Worm (Caenorhabditis elegans) whole organism, L2 larva: ENCODE data around the gene tra-4.
A peak's percentile ranks its signal among the peaks of the same experiment; 100 is the strongest.

Source experiments
- ama-1 ChIP-seq: fragments of 150-350 bp; optimal IDR thresholded peaks from 2 replicates; lab custom pipeline; 2018; ENCODE audit warnings: inconsistent platforms
- egl-27 ChIP-seq: sonication (generic microtip); optimal IDR thresholded peaks from 3 replicates; lab custom pipeline; 2017; ENCODE audit warnings: missing biosample characterization, missing genetic modification reagents, missing genetic modification characterization
- elt-3 ChIP-seq: sonication (generic microtip); optimal IDR thresholded peaks from 2 replicates; lab custom pipeline; 2017; ENCODE audit warnings: missing biosample characterization, missing genetic modification characterization
- lin-39 ChIP-seq: fragments of 150-350 bp; optimal IDR thresholded peaks from 2 replicates; lab custom pipeline; 2014; ENCODE audit warnings: missing biosample characterization, missing genetic modification reagents, missing genetic modification characterization
- nhr-6 ChIP-seq: fragments of 150-350 bp; optimal IDR thresholded peaks from 2 replicates; lab custom pipeline; 2014; ENCODE audit warnings: missing biosample characterization, missing genetic modification characterization
- snpc-4 ChIP-seq: fragments of 150-350 bp; optimal IDR thresholded peaks from 2 replicates; lab custom pipeline; 2014; ENCODE audit warnings: missing biosample characterization, missing genetic modification characterization

DNA sequence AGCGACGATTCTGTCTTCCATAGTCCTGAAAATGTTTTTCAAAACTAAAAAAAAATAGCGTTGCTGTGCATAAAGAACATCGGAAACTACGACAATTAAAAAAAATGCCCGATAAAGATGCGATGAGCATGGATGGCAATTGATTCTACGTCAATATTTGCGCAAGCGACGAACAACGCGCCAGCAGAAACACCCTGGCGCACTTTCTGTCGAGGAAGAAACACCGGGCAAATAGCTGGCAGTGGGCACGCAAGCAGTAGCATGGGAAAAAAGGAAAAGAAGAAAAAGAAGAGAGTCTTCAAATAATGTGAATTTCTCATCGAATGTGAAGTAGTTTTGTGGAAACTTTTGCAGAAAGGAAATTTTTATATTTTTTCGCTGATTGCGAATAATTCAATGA lies 47.8 kb downstream of the tra-4 start, which contains the start of gene C14A11.9:
- TF ChIP-seq ama-1 (lab: Kevin White, UChicago) (no peak), lin-39 (tag; lab: Kevin White, UChicago) (no peak), elt-3 (no peak), nhr-6 (tag; lab: Kevin White, UChicago) (peak; percentile 61), egl-27 (peak; percentile 92), snpc-4 (tag; lab: Kevin White, UChicago) (peak; percentile 68)
